Worm (Caenorhabditis elegans): Measurements from ENCODE around the gene dyf-13.
A peak's percentile ranks its signal among the peaks of the same experiment; 100 is the strongest.

dyf-13 gene

ce11 chrII:7200051-7200599 is 29.0 kb upstream of the dyf-13 start, which contains the start of gene pcrg-1:
pcrg-1 (plus strand) TSS chrII:7200549.
- TF ChIP-seq sma-3 (GFP tag; optimal IDR thresholded peaks at IDR 0.05), result peak; percentile 86
- no peak for TF ChIP-seq lin-39 (tag; optimal IDR thresholded peaks at IDR 0.05)
- no peak for TF ChIP-seq ztf-1 (GFP tag; conservative IDR thresholded peaks at IDR 0.05)
- no peak for TF ChIP-seq nhr-6 (tag; optimal IDR thresholded peaks at IDR 0.05)
- no peak for TF ChIP-seq nhr-237 (tag; optimal IDR thresholded peaks at IDR 0.05)
- no peak for TF ChIP-seq alr-1 (tag; optimal IDR thresholded peaks at IDR 0.05)
- no peak for TF ChIP-seq ztf-11 (tag; optimal IDR thresholded peaks at IDR 0.05)
- peak; percentile 99 for TF ChIP-seq snpc-4 (tag; optimal IDR thresholded peaks at IDR 0.05)
- peak; percentile 94 for TF ChIP-seq sma-9 (GFP tag; optimal IDR thresholded peaks at IDR 0.05)
- TF ChIP-seq sma-9 (tag; optimal IDR thresholded peaks at IDR 0.05), result no peak
- TF ChIP-seq lin-13 (GFP tag; optimal IDR thresholded peaks at IDR 0.05), result peak; percentile 67
- TF ChIP-seq F13H6.1 (tag; optimal IDR thresholded peaks at IDR 0.05), result peak; percentile 74
- TF ChIP-seq peb-1 (tag; optimal IDR thresholded peaks at IDR 0.05), result no peak
- no peak for TF ChIP-seq nhr-10 (tag; optimal IDR thresholded peaks at IDR 0.05)
- no peak for TF ChIP-seq nhr-12 (tag; optimal IDR thresholded peaks at IDR 0.05)
- TF ChIP-seq blmp-1 (tag; optimal IDR thresholded peaks at IDR 0.05; ENCODE audit: insufficient read depth), result peak; percentile 9
- peak; percentile 78 for TF ChIP-seq nhr-21 (tag; optimal IDR thresholded peaks at IDR 0.05)
- peak; percentile 87 for TF ChIP-seq Y55F3AM.14 (GFP tag; optimal IDR thresholded peaks at IDR 0.05)
- TF ChIP-seq sem-4 (tag; optimal IDR thresholded peaks at IDR 0.05), result no peak
- no peak for TF ChIP-seq dmd-4 (tag; optimal IDR thresholded peaks at IDR 0.05)
- TF ChIP-seq nhr-129 (tag; optimal IDR thresholded peaks at IDR 0.05), result peak; percentile 76
- peak; percentile 55 for TF ChIP-seq lin-11 (tag; optimal IDR thresholded peaks at IDR 0.05)
- peak in 1 of 2 experiments; percentile 8 for TF ChIP-seq mdl-1 (tag; optimal IDR thresholded peaks at IDR 0.05)
- TF ChIP-seq egl-27 (tag; optimal IDR thresholded peaks at IDR 0.05), result peak; percentile 60
- TF ChIP-seq aly-2 (tag; optimal IDR thresholded peaks at IDR 0.05), result no peak
- peak; percentile 75 for TF ChIP-seq ztf-4 (tag; optimal IDR thresholded peaks at IDR 0.05)
- TF ChIP-seq ama-1 (optimal IDR thresholded peaks at IDR 0.05), result no peak
- TF ChIP-seq unc-62 (GFP tag; optimal IDR thresholded peaks at IDR 0.05), result no peak
- TF ChIP-seq ZK546.5 (tag; optimal IDR thresholded peaks at IDR 0.05), result no peak
- peak; percentile 15 for TF ChIP-seq fos-1 (tag; optimal IDR thresholded peaks at IDR 0.05)
- TF ChIP-seq crh-2 (tag; optimal IDR thresholded peaks at IDR 0.05), result peak; percentile 44
- peak; percentile 8 for TF ChIP-seq nhr-77 (tag; optimal IDR thresholded peaks at IDR 0.05)
- peak; percentile 61 for TF ChIP-seq unc-55 (GFP tag; optimal IDR thresholded peaks at IDR 0.05)
- no peak for TF ChIP-seq nhr-23 (tag; optimal IDR thresholded peaks at IDR 0.05)
- TF ChIP-seq lsy-2 (tag; optimal IDR thresholded peaks at IDR 0.05), result peak; percentile 55 to 79
- peak; percentile 9 for TF ChIP-seq mab-5 (tag; optimal IDR thresholded peaks at IDR 0.05)
- peak; percentile 64 for TF ChIP-seq C34F6.9 (tag; optimal IDR thresholded peaks at IDR 0.05)
- TF ChIP-seq gmeb-1 (tag; optimal IDR thresholded peaks at IDR 0.05), result peak; percentile 72

DNA sequence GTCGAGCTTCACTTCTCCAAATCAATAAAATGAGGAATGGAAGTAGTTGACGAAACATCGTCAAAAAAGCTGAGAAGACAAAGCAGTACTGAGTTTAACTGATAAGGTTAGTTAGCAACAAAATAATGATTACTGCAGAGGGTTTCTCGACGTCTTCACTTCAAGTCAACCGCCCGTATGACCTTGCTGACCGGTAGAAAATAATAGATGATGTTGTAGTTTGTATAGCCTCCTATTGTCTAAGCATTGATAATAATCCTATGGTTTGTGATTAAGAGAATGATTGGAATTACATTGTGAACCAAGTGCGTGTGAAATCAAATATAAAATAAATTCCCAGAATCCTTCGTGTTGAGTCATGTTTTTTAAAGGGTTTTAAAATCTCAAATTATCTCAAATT is 28.2 kb upstream of the dyf-13 start, which contains the start of gene E04F6.6:
E04F6.6 (minus strand) TSS at position 258 of the 400 bp plus-strand sequence.
- no peak for TF ChIP-seq C34F6.9 (tag; optimal IDR thresholded peaks at IDR 0.05)
- TF ChIP-seq peb-1 (tag; optimal IDR thresholded peaks at IDR 0.05), result no peak
- no peak for TF ChIP-seq aly-2 (tag; optimal IDR thresholded peaks at IDR 0.05)
- no peak for TF ChIP-seq sem-4 (tag; optimal IDR thresholded peaks at IDR 0.05)
- TF ChIP-seq nhr-11 (tag; optimal IDR thresholded peaks at IDR 0.05), result no peak
- no peak for TF ChIP-seq elt-3 (tag; optimal IDR thresholded peaks at IDR 0.05)
- no peak for TF ChIP-seq unc-39 (tag; optimal IDR thresholded peaks at IDR 0.05)
- TF ChIP-seq sma-3 (GFP tag; optimal IDR thresholded peaks at IDR 0.05), result no peak

- TF ChIP-seq fos-1 (tag; optimal IDR thresholded peaks at IDR 0.05) (no peak), crh-2 (tag; optimal IDR thresholded peaks at IDR 0.05) (peak; percentile 32)
These were observed 26.3 kb upstream of the dyf-13 start for ce11 chrII:7197434-7197833.

Measured in whole organism, L2 larva.